Fruit fly (Drosophila melanogaster) whole organism, embryonic: ENCODE results near the gene Cdk7.
A peak's percentile ranks its signal among the peaks of the same experiment; 100 is the strongest.

ENCODE experiments used
- Asciz ChIP-seq: fragments of 200-800 bp; sonication (Bioruptor generic); optimal IDR thresholded peaks from 2 replicates; lab custom pipeline; 2017; ENCODE audit warnings: missing biosample characterization, mild to moderate bottlenecking, missing genetic modification characterization, missing genetic modification reagents
- Atf-2 ChIP-seq: fragments of 200-800 bp; sonication (Bioruptor generic); optimal IDR thresholded peaks from 2 replicates; lab custom pipeline; 2016; ENCODE audit warnings: missing biosample characterization, missing genetic modification characterization
- CG11093 ChIP-seq: fragments of 200-800 bp; sonication (Bioruptor generic); IDR thresholded peaks from 3 replicates; pipeline ENCODE4 v1.3.6; 2022; ENCODE audit warnings: missing biosample characterization, missing genetic modification characterization
- CG12744 ChIP-seq: fragments of 200-800 bp; sonication (Bioruptor generic); optimal IDR thresholded peaks from 2 replicates; lab custom pipeline; 2016; ENCODE audit warnings: missing biosample characterization, missing genetic modification characterization
- CG15073 ChIP-seq: fragments of 200-800 bp; sonication (Bioruptor generic); optimal IDR thresholded peaks from 2 replicates; lab custom pipeline; 2016; ENCODE audit warnings: missing biosample characterization, missing genetic modification characterization
- CG1602 ChIP-seq: fragments of 200-800 bp; sonication (Bioruptor generic); optimal IDR thresholded peaks from 3 replicates; lab custom pipeline; 2016; ENCODE audit warnings: missing biosample characterization, missing genetic modification characterization
- CG18011 ChIP-seq: fragments of 200-800 bp; sonication (Bioruptor generic); optimal IDR thresholded peaks from 2 replicates; lab custom pipeline; 2017; ENCODE audit warnings: missing biosample characterization, missing genetic modification characterization, mild to moderate bottlenecking, moderate library complexity, missing genotype
- CG30020 ChIP-seq: fragments of 200-800 bp; optimal IDR thresholded peaks from 2 replicates; lab custom pipeline; 2019; ENCODE audit warnings: missing biosample characterization, mild to moderate bottlenecking, missing genetic modification characterization, moderate library complexity
- CG3163 ChIP-seq: fragments of 200-800 bp; sonication (Bioruptor generic); optimal IDR thresholded peaks from 3 replicates; lab custom pipeline; 2016; ENCODE audit warnings: missing biosample characterization, missing genetic modification characterization
- CG3726 ChIP-seq: fragments of 200-800 bp; sonication (Bioruptor generic); IDR thresholded peaks from 3 replicates; pipeline ENCODE4, ENCODE4 v1.3.6; 2022; ENCODE audit warnings: missing biosample characterization, missing genetic modification characterization
- CG3847 ChIP-seq: fragments of 200-800 bp; sonication (Bioruptor generic); IDR thresholded peaks from 2 replicates; pipeline ENCODE4 v1.3.6; 2022; ENCODE audit warnings: missing biosample characterization, missing genetic modification characterization
- CG4404 ChIP-seq: fragments of 200-800 bp; sonication (Bioruptor generic); IDR thresholded peaks from 2 replicates; pipeline ENCODE4 v1.3.6; 2022; ENCODE audit warnings: missing biosample characterization, missing genetic modification characterization
- CG4707 ChIP-seq: fragments of 200-800 bp; sonication (Bioruptor generic); optimal IDR thresholded peaks from 2 replicates; lab custom pipeline; 2018; ENCODE audit warnings: missing biosample characterization, mild to moderate bottlenecking, missing genetic modification characterization, moderate library complexity
- CG6272 ChIP-seq: fragments of 200-800 bp; sonication (Bioruptor generic); IDR thresholded peaks from 2 replicates; pipeline ENCODE4 v1.3.6; 2022; ENCODE audit warnings: missing biosample characterization, missing genetic modification characterization
- CG6765 ChIP-seq: fragments of 200-800 bp; sonication (Bioruptor generic); optimal IDR thresholded peaks from 3 replicates; lab custom pipeline; 2017; ENCODE audit warnings: missing biosample characterization, mild to moderate bottlenecking, missing genetic modification characterization
- CG7839 ChIP-seq: fragments of 200-800 bp; sonication (Bioruptor generic); optimal IDR thresholded peaks from 3 replicates; lab custom pipeline; 2018; ENCODE audit warnings: missing biosample characterization, mild to moderate bottlenecking, missing genetic modification characterization, moderate library complexity
- CG7928 ChIP-seq: fragments of 200-800 bp; sonication (Bioruptor generic); optimal IDR thresholded peaks from 2 replicates; lab custom pipeline; 2017; ENCODE audit warnings: missing biosample characterization, mild to moderate bottlenecking, missing genetic modification characterization
- CG8359 ChIP-seq: fragments of 200-800 bp; sonication (Bioruptor generic); optimal IDR thresholded peaks from 2 replicates; lab custom pipeline; 2017; ENCODE audit warnings: missing biosample characterization, mild to moderate bottlenecking, missing genetic modification characterization, borderline replicate concordance
- CG9876 ChIP-seq: fragments of 200-800 bp; sonication (Bioruptor generic); optimal IDR thresholded peaks from 2 replicates; lab custom pipeline; 2016; ENCODE audit warnings: missing biosample characterization, missing genetic modification characterization
- Camta ChIP-seq: fragments of 200-800 bp; sonication (Bioruptor generic); optimal IDR thresholded peaks from 2 replicates; lab custom pipeline; 2016; ENCODE audit warnings: missing biosample characterization, missing genetic modification characterization
- Chrac-16 ChIP-seq: fragments of 200-800 bp; sonication (Bioruptor generic); optimal IDR thresholded peaks from 3 replicates; lab custom pipeline; 2016; ENCODE audit warnings: missing biosample characterization, missing genetic modification characterization
- D19A ChIP-seq: fragments of 200-800 bp; optimal IDR thresholded peaks from 3 replicates; lab custom pipeline; 2019; ENCODE audit warnings: missing biosample characterization, mild to moderate bottlenecking, missing genetic modification characterization, moderate library complexity
- Dip2 ChIP-seq: fragments of 200-800 bp; sonication (Bioruptor generic); IDR thresholded peaks from 2 replicates; pipeline ENCODE4 v1.3.6; 2022; ENCODE audit warnings: missing biosample characterization, missing genetic modification characterization
- Dp ChIP-seq: fragments of 200-800 bp; sonication (Bioruptor generic); optimal IDR thresholded peaks from 2 replicates; lab custom pipeline; 2018; ENCODE audit warnings: missing biosample characterization, mild to moderate bottlenecking, missing genetic modification characterization, moderate library complexity
- Hand ChIP-seq: fragments of 200-800 bp; sonication (Bioruptor generic); optimal IDR thresholded peaks from 2 replicates; lab custom pipeline; 2017; ENCODE audit warnings: mild to moderate bottlenecking, missing biosample characterization, missing genetic modification reagents, missing genetic modification characterization
- Hey ChIP-seq: fragments of 200-800 bp; sonication (Bioruptor generic); optimal IDR thresholded peaks from 3 replicates; lab custom pipeline; 2018; ENCODE audit warnings: missing biosample characterization, mild to moderate bottlenecking, missing genetic modification characterization
- Hmx ChIP-seq: fragments of 200-800 bp; sonication (Bioruptor generic); optimal IDR thresholded peaks from 2 replicates; lab custom pipeline; 2016; ENCODE audit warnings: missing biosample characterization, missing genetic modification characterization
- Scr ChIP-seq: fragments of 200-800 bp; sonication (Bioruptor generic); IDR thresholded peaks from 2 replicates; pipeline ENCODE4 v1.3.6; 2022; ENCODE audit warnings: missing biosample characterization, missing genetic modification characterization; ENCODE audit not compliant: partially characterized antibody
- Side ChIP-seq: fragments of 200-800 bp; sonication (Bioruptor generic); optimal IDR thresholded peaks from 2 replicates; lab custom pipeline; 2016; ENCODE audit warnings: missing biosample characterization, missing genetic modification characterization
- Tbp ChIP-seq: fragments of >200 bp; optimal IDR thresholded peaks from 2 replicates; lab custom pipeline; 2018; ENCODE audit warnings: missing biosample characterization, missing genetic modification characterization
- abd-A ChIP-seq: fragments of 200-800 bp; sonication (Bioruptor generic); optimal IDR thresholded peaks from 3 replicates; lab custom pipeline; 2019; ENCODE audit warnings: missing biosample characterization, mild to moderate bottlenecking, missing genetic modification characterization, moderate library complexity
- ci ChIP-seq: fragments of 200-800 bp; sonication (Bioruptor generic); IDR thresholded peaks from 3 replicates; pipeline ENCODE4 v1.3.6; 2022; ENCODE audit warnings: missing biosample characterization, missing genetic modification characterization
- dati ChIP-seq: fragments of 200-800 bp; sonication (Bioruptor generic); IDR thresholded peaks from 2 replicates; pipeline ENCODE4 v1.3.6; 2022; ENCODE audit warnings: missing biosample characterization, missing genetic modification characterization
- dysf ChIP-seq: fragments of 200-800 bp; sonication (Bioruptor generic); IDR thresholded peaks from 3 replicates; pipeline ENCODE4 v1.3.6; 2022; ENCODE audit warnings: missing biosample characterization, missing genetic modification characterization
- en ChIP-seq: fragments of 200-800 bp; sonication (Bioruptor generic); optimal IDR thresholded peaks from 2 replicates; lab custom pipeline; 2016; ENCODE audit warnings: missing biosample characterization, missing genetic modification characterization
- esg ChIP-seq: fragments of 200-800 bp; sonication (Bioruptor generic); conservative IDR thresholded peaks from 2 replicates; pipeline ENCODE4 v1.3.6; 2022; ENCODE audit warnings: missing biosample characterization, missing genetic modification characterization
- her ChIP-seq: fragments of 200-800 bp; sonication (Bioruptor generic); optimal IDR thresholded peaks from 2 replicates; lab custom pipeline; 2016; ENCODE audit warnings: missing biosample characterization, missing genetic modification characterization
- ken ChIP-seq: fragments of 200-800 bp; sonication (Bioruptor generic); IDR thresholded peaks from 3 replicates; pipeline ENCODE4 v1.3.6; 2022; ENCODE audit warnings: missing biosample characterization, missing genetic modification characterization
- lab ChIP-seq: fragments of 200-800 bp; sonication (Bioruptor generic); optimal IDR thresholded peaks from 3 replicates; lab custom pipeline; 2017; ENCODE audit warnings: missing biosample characterization, missing genetic modification characterization, mild to moderate bottlenecking, moderate library complexity, missing genetic modification reagents
- nom ChIP-seq: fragments of 200-800 bp; sonication (Bioruptor generic); optimal IDR thresholded peaks from 2 replicates; lab custom pipeline; 2017; ENCODE audit warnings: missing biosample characterization, missing genetic modification characterization, mild to moderate bottlenecking, moderate library complexity, missing genetic modification reagents
- oc ChIP-seq: fragments of 200-800 bp; sonication (Bioruptor generic); optimal IDR thresholded peaks from 2 replicates; lab custom pipeline; 2018; ENCODE audit warnings: missing biosample characterization, mild to moderate bottlenecking, missing genetic modification characterization, moderate library complexity
- pnt ChIP-seq: fragments of 200-800 bp; sonication (Bioruptor generic); optimal IDR thresholded peaks from 3 replicates; lab custom pipeline; 2016; ENCODE audit warnings: missing biosample characterization, missing genetic modification characterization
- prd ChIP-seq, 3 experiments: fragments of >200 bp in 2 of 3; fragments of 200-800 bp in 1 of 3; sonication (Bioruptor generic) in 1 of 3; optimal IDR thresholded peaks in 2 of 3; IDR thresholded peaks in 1 of 3; 2 replicates in 2 of 3; 3 replicates in 1 of 3; pipeline versions ENCODE4 v1.3.6 to Lab custom; 2017 to 2022; ENCODE audit warnings: missing biosample characterization in 1 of 3, missing genetic modification characterization in 1 of 3
- repo ChIP-seq: fragments of 200-800 bp; sonication (Bioruptor generic); optimal IDR thresholded peaks from 2 replicates; lab custom pipeline; 2016; ENCODE audit warnings: missing biosample characterization, missing genetic modification characterization
- sd ChIP-seq: fragments of 200-800 bp; sonication (Bioruptor generic); optimal IDR thresholded peaks from 3 replicates; lab custom pipeline; 2018; ENCODE audit warnings: missing biosample characterization, mild to moderate bottlenecking, missing genetic modification characterization, moderate library complexity
- sima ChIP-seq: fragments of 200-800 bp; sonication (Bioruptor generic); optimal IDR thresholded peaks from 2 replicates; lab custom pipeline; 2016; ENCODE audit warnings: missing biosample characterization, missing genetic modification characterization
- sqz ChIP-seq: fragments of 200-800 bp; sonication (Bioruptor generic); optimal IDR thresholded peaks from 3 replicates; lab custom pipeline; 2018; ENCODE audit warnings: missing biosample characterization, mild to moderate bottlenecking, missing genetic modification characterization
- tna ChIP-seq: fragments of 200-800 bp; sonication (Bioruptor generic); IDR thresholded peaks from 2 replicates; pipeline ENCODE4 v1.3.6; 2022; ENCODE audit warnings: missing biosample characterization, missing genetic modification characterization; ENCODE audit not compliant: partially characterized antibody
- vfl ChIP-seq: fragments of 200-800 bp; sonication (Bioruptor generic); optimal IDR thresholded peaks from 2 replicates; lab custom pipeline; 2016; ENCODE audit warnings: missing biosample characterization, missing genetic modification characterization
- wdn ChIP-seq: fragments of 200-800 bp; sonication (Bioruptor generic); IDR thresholded peaks from 2 replicates; pipeline ENCODE4 v1.3.6; 2022; ENCODE audit warnings: missing biosample characterization, missing genetic modification characterization

The Cdk7 gene

dm6 chrX:5322459-5322883 lies 13.7 kb upstream of the Cdk7 start, which contains the start of gene Rnp4F (continued):
- TF ChIP-seq Side (GFP tag; lab: Kevin White, UChicago), result peak; percentile 66
- peak; percentile 55 for TF ChIP-seq Dp
- peak; percentile 99 for TF ChIP-seq sqz (GFP tag; lab: Kevin White, UChicago)
- TF ChIP-seq Chrac-16 (GFP tag; lab: Kevin White, UChicago), result peak; percentile 59
- TF ChIP-seq Hey (tag; lab: Kevin White, UChicago), result no peak
- TF ChIP-seq CG3847 (GFP tag; lab: Robert Waterston, UW), result peak; percentile 83
- TF ChIP-seq en, result no peak
- TF ChIP-seq vfl, result peak; percentile 41
- TF ChIP-seq tna (GFP tag; lab: Robert Waterston, UW), result peak; percentile 51; the same call in 1 of the 2 replicates
- TF ChIP-seq Atf-2, result peak; percentile 44
- peak; percentile 87 for TF ChIP-seq CG7928 (GFP tag; lab: Kevin White, UChicago)
- no peak; the same call in 1 of the 2 replicates for TF ChIP-seq wdn
- peak; percentile 72; the same call in 2 of the 3 replicates for TF ChIP-seq ken
- no peak for TF ChIP-seq CG8359 (GFP tag; lab: Kevin White, UChicago)
- no peak for TF ChIP-seq prd (optimal IDR thresholded peaks at IDR 0.05; lab: Kevin White, UChicago)
- TF ChIP-seq prd (GFP tag; IDR thresholded peaks at IDR 0.05; lab: Robert Waterston, UW), result peak; percentile 80
- peak; percentile 36 for TF ChIP-seq CG3163 (GFP tag; lab: Kevin White, UChicago)
- TF ChIP-seq ci, result peak; percentile 67; the same call in 2 of the 3 replicates
- TF ChIP-seq Hmx (GFP tag; lab: Kevin White, UChicago), result no peak
- TF ChIP-seq CG15073, result no peak
- peak; percentile 37; the same call in 1 of the 3 replicates for TF ChIP-seq CG11093 (GFP tag; lab: Robert Waterston, UW)
- no peak for TF ChIP-seq sima (GFP tag; lab: Kevin White, UChicago)
- TF ChIP-seq CG1602, result peak; percentile 62
- TF ChIP-seq Tbp (GFP tag; lab: Kevin White, UChicago), result no peak
- peak; percentile 73 for TF ChIP-seq pnt (GFP tag; lab: Kevin White, UChicago)
- no peak for TF ChIP-seq oc
- TF ChIP-seq D19A (tag; lab: Kevin White, UChicago), result no peak
- TF ChIP-seq dysf (GFP tag; lab: Robert Waterston, UW), result peak; percentile 80
- no peak for TF ChIP-seq CG4707 (GFP tag; lab: Kevin White, UChicago)
- TF ChIP-seq CG4404 (GFP tag; lab: Robert Waterston, UW), result peak; percentile 73
- TF ChIP-seq lab (GFP tag; lab: Kevin White, UChicago), result no peak
- no peak for TF ChIP-seq abd-A (tag; lab: Kevin White, UChicago)
- TF ChIP-seq esg, result peak; percentile 63
- TF ChIP-seq CG3726 (GFP tag; lab: Robert Waterston, UW), result no peak
- TF ChIP-seq CG6272, result peak; percentile 83
- TF ChIP-seq Camta (GFP tag; lab: Kevin White, UChicago), result peak; percentile 69
- no peak for TF ChIP-seq Hand
- no peak for TF ChIP-seq sd (tag; lab: Kevin White, UChicago)
- TF ChIP-seq repo (GFP tag; lab: Kevin White, UChicago), result peak; percentile 23
- TF ChIP-seq CG7839 (tag; lab: Kevin White, UChicago), result peak; percentile 7
- TF ChIP-seq CG6765, result no peak
- no peak for TF ChIP-seq Dip2 (GFP tag; lab: Robert Waterston, UW)
- TF ChIP-seq nom (GFP tag; lab: Kevin White, UChicago), result peak; percentile 76
- peak; percentile 86 for TF ChIP-seq Scr
- TF ChIP-seq CG9876 (GFP tag; lab: Kevin White, UChicago), result peak; percentile 72
- TF ChIP-seq CG18011 (GFP tag; lab: Kevin White, UChicago), result peak; percentile 48
- peak; percentile 44 for TF ChIP-seq CG12744 (GFP tag; lab: Kevin White, UChicago)
- TF ChIP-seq Asciz (GFP tag; lab: Kevin White, UChicago), result no peak
- TF ChIP-seq CG30020 (tag; lab: Kevin White, UChicago), result peak; percentile 87
- TF ChIP-seq her (GFP tag; lab: Kevin White, UChicago), result peak; percentile 70
- TF ChIP-seq dati (GFP tag; lab: Robert Waterston, UW), result 0 out of 2 replicates have a peak, but pooled peaks have one; percentile 10
